Worm (Caenorhabditis elegans) whole organism, L2 larva: ENCODE results near the gene xpo-3.

Experiments used
- C34F6.9 ChIP-seq: fragments of 150-350 bp; optimal IDR thresholded peaks from 2 replicates; lab custom pipeline; 2014; ENCODE audit warnings: missing biosample characterization, missing genetic modification characterization
- R02D3.7 ChIP-seq: fragments of 150-350 bp; optimal IDR thresholded peaks from 2 replicates; lab custom pipeline; 2014; ENCODE audit warnings: missing biosample characterization, missing genetic modification characterization
- Y55F3AM.14 ChIP-seq: fragments of 200-800 bp; sonication (Bioruptor generic); optimal IDR thresholded peaks from 2 replicates; lab custom pipeline; 2018; ENCODE audit warnings: mild to moderate bottlenecking, missing genetic modification characterization, missing compliant biosample characterization
- ZK546.5 ChIP-seq: sonication (generic microtip); optimal IDR thresholded peaks from 2 replicates; lab custom pipeline; 2017; ENCODE audit warnings: missing biosample characterization, missing genetic modification characterization
- alr-1 ChIP-seq: fragments of 150-350 bp; optimal IDR thresholded peaks from 2 replicates; lab custom pipeline; 2014; ENCODE audit warnings: missing biosample characterization, missing genetic modification characterization
- aly-2 ChIP-seq: fragments of 150-350 bp; optimal IDR thresholded peaks from 2 replicates; lab custom pipeline; 2014; ENCODE audit warnings: missing biosample characterization, missing genetic modification characterization
- ama-1 ChIP-seq: fragments of 150-350 bp; optimal IDR thresholded peaks from 2 replicates; lab custom pipeline; 2018; ENCODE audit warnings: inconsistent platforms
- ceh-82 ChIP-seq: fragments of 150-350 bp; optimal IDR thresholded peaks from 2 replicates; lab custom pipeline; 2014; ENCODE audit warnings: missing biosample characterization, missing genetic modification characterization
- crh-2 ChIP-seq: sonication (generic microtip); optimal IDR thresholded peaks from 2 replicates; lab custom pipeline; 2017; ENCODE audit warnings: missing biosample characterization, missing genetic modification characterization
- egl-27 ChIP-seq: sonication (generic microtip); optimal IDR thresholded peaks from 3 replicates; lab custom pipeline; 2017; ENCODE audit warnings: missing biosample characterization, missing genetic modification reagents, missing genetic modification characterization
- elt-1 ChIP-seq: fragments of 150-350 bp; optimal IDR thresholded peaks from 2 replicates; lab custom pipeline; 2014; ENCODE audit warnings: missing biosample characterization, missing genetic modification characterization
- elt-3 ChIP-seq: sonication (generic microtip); optimal IDR thresholded peaks from 2 replicates; lab custom pipeline; 2017; ENCODE audit warnings: missing biosample characterization, missing genetic modification characterization
- fos-1 ChIP-seq: fragments of 150-350 bp; optimal IDR thresholded peaks from 2 replicates; lab custom pipeline; 2014; ENCODE audit warnings: missing biosample characterization, missing genetic modification characterization
- lin-11 ChIP-seq: fragments of 150-350 bp; sonication (generic microtip); optimal IDR thresholded peaks from 2 replicates; lab custom pipeline; 2014; ENCODE audit warnings: missing biosample characterization, missing genetic modification characterization, inconsistent platforms, mixed read lengths
- lin-13 ChIP-seq: fragments of 150-350 bp; optimal IDR thresholded peaks from 2 replicates; lab custom pipeline; 2014; ENCODE audit warnings: missing biosample characterization, missing genetic modification reagents, missing genetic modification characterization
- lin-39 ChIP-seq: fragments of 150-350 bp; optimal IDR thresholded peaks from 2 replicates; lab custom pipeline; 2014; ENCODE audit warnings: missing biosample characterization, missing genetic modification reagents, missing genetic modification characterization
- mbf-1 ChIP-seq: sonication (generic microtip); optimal IDR thresholded peaks from 2 replicates; lab custom pipeline; 2017; ENCODE audit warnings: missing biosample characterization, missing genetic modification characterization
- mdl-1 ChIP-seq, 2 experiments: fragments of 150-350 bp in 1 of 2; sonication (generic microtip) in 1 of 2; optimal IDR thresholded peaks; 2 replicates each; lab custom pipeline; 2017; ENCODE audit warnings: missing biosample characterization in 2 of 2, missing genetic modification characterization in 2 of 2
- nhr-10 ChIP-seq: sonication (generic microtip); optimal IDR thresholded peaks from 2 replicates; lab custom pipeline; 2017; ENCODE audit warnings: missing biosample characterization, missing genetic modification characterization
- nhr-11 ChIP-seq: fragments of 150-350 bp; optimal IDR thresholded peaks from 2 replicates; lab custom pipeline; 2014; ENCODE audit warnings: missing biosample characterization, missing genetic modification characterization
- nhr-129 ChIP-seq: fragments of 150-350 bp; optimal IDR thresholded peaks from 2 replicates; lab custom pipeline; 2014; ENCODE audit warnings: missing biosample characterization, missing genetic modification characterization
- nhr-21 ChIP-seq: fragments of 150-350 bp; optimal IDR thresholded peaks from 2 replicates; lab custom pipeline; 2014; ENCODE audit warnings: missing biosample characterization, missing genetic modification characterization
- nhr-237 ChIP-seq: fragments of 150-350 bp; optimal IDR thresholded peaks from 2 replicates; lab custom pipeline; 2014; ENCODE audit warnings: missing biosample characterization, missing genetic modification characterization
- nhr-6 ChIP-seq: fragments of 150-350 bp; optimal IDR thresholded peaks from 2 replicates; lab custom pipeline; 2014; ENCODE audit warnings: missing biosample characterization, missing genetic modification characterization
- peb-1 ChIP-seq: fragments of 150-350 bp; optimal IDR thresholded peaks from 2 replicates; lab custom pipeline; 2014; ENCODE audit warnings: missing biosample characterization, missing genetic modification characterization
- sem-4 ChIP-seq: fragments of 150-350 bp; optimal IDR thresholded peaks from 2 replicates; lab custom pipeline; 2014; ENCODE audit warnings: missing biosample characterization, missing genetic modification reagents, missing genetic modification characterization
- snpc-4 ChIP-seq: fragments of 150-350 bp; optimal IDR thresholded peaks from 2 replicates; lab custom pipeline; 2014; ENCODE audit warnings: missing biosample characterization, missing genetic modification characterization
- unc-55 ChIP-seq: fragments of 150-350 bp; sonication (generic microtip); optimal IDR thresholded peaks from 3 replicates; lab custom pipeline; 2014; ENCODE audit warnings: missing biosample characterization, missing genetic modification reagents, missing genetic modification characterization
- unc-62 ChIP-seq: fragments of 150-350 bp; optimal IDR thresholded peaks from 2 replicates; lab custom pipeline; 2014; ENCODE audit warnings: missing biosample characterization, missing genetic modification reagents, missing genetic modification characterization
- zag-1 ChIP-seq: fragments of 150-350 bp; optimal IDR thresholded peaks from 2 replicates; lab custom pipeline; 2014; ENCODE audit warnings: missing biosample characterization, missing genetic modification characterization
- ztf-1 ChIP-seq: fragments of 200-800 bp; sonication (Bioruptor generic); conservative IDR thresholded peaks from 2 replicates; pipeline ENCODE4 v1.3.6; 2022; ENCODE audit warnings: missing genetic modification characterization, missing compliant biosample characterization

Gene xpo-3

DNA sequence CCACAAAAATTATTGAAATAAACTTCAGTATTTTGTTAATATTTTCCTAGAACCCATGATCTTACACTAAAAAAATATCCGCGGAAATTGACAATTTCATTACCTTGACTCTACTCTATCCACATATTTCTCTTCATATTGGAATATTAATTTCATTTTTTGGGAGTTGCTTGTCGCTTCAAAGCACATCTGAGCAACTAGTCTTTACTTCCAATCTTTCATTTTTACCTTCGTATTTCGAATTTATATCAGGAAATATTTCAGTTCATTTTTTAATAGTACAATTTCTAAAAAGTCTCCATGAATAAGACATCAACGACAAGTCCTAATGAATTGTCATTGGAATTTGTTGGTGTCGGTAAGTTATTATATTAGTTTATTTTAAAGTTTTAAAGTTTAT lies 44.8 kb downstream of the xpo-3 start, which contains the start of gene srt-73:
Gene srt-73, plus strand, starts transcription at position 301 of the 400 bp plus-strand sequence.
- no peak for TF ChIP-seq mbf-1 (tag; lab: Kevin White, UChicago)
- TF ChIP-seq R02D3.7, result no peak
- TF ChIP-seq Y55F3AM.14 (GFP tag; lab: Kevin White, UChicago), result no peak
- TF ChIP-seq ceh-82 (tag; lab: Kevin White, UChicago), result no peak
- no peak for TF ChIP-seq egl-27
- no peak for TF ChIP-seq nhr-237 (tag; lab: Kevin White, UChicago)
- TF ChIP-seq snpc-4 (tag; lab: Kevin White, UChicago), result no peak
- no peak for TF ChIP-seq sem-4 (tag; lab: Kevin White, UChicago)
- no peak for TF ChIP-seq ZK546.5
- no peak for TF ChIP-seq ztf-1
- no peak for TF ChIP-seq crh-2 (tag; lab: Kevin White, UChicago)
- no peak for TF ChIP-seq zag-1 (tag; lab: Kevin White, UChicago)
- TF ChIP-seq nhr-6 (tag; lab: Kevin White, UChicago), result no peak
- TF ChIP-seq unc-62, result no peak
- no peak for TF ChIP-seq mdl-1 (tag; optimal IDR thresholded peaks at IDR 0.05; lab: Kevin White, UChicago)
- TF ChIP-seq elt-3, result no peak
- TF ChIP-seq alr-1 (tag; lab: Kevin White, UChicago), result no peak

DNA sequence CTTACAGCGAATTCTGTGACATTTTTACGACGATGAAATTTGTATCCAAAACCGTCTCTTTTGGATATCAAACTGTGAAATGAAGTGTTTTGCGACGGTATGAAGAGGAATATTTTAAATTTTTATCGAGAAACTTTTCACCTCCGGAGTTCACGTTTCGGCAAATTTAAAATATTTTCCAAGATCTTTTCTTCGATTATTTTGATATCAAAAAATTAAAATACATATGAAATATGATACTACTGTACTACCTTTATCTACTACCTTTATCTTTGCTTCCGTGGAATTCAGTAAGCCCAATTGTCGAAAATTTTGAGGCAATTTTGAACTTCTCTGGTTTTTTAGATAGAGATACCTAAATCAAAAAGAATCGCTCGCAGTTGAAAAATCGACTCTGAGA lies 46.1 kb downstream of the xpo-3 start, which contains the start of gene kin-26:
Gene kin-26, minus strand, starts transcription at position 101 of the 400 bp plus-strand sequence.
- TF ChIP-seq lin-13, result no peak
- TF ChIP-seq ama-1 (lab: Kevin White, UChicago), result no peak
- no peak for TF ChIP-seq nhr-11
- no peak for TF ChIP-seq nhr-129 (tag; lab: Kevin White, UChicago)
- no peak for TF ChIP-seq lin-39 (tag; lab: Kevin White, UChicago)
- TF ChIP-seq ztf-1, result no peak

DNA sequence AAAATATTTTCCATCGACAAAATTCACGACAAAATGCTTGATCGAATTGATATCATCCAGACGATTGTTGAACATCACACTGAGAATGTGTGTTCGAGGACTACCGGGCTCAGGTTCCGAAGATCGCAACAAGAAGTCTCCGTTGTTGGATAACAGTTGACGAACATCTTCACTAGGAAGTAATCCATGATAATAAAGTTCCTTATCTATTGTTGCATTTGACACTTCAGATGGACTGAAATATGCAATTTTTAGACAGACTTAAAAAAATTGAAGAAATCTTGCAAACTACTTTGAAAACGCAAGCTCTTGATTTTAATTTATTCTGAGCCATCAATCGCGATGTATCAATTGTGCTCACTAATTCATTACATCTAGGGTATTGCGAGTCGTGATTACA lies 46.6 kb downstream of the xpo-3 start:
- TF ChIP-seq Y55F3AM.14 (GFP tag; lab: Kevin White, UChicago) (no peak), elt-1 (tag; lab: Kevin White, UChicago) (no peak), nhr-10 (tag; lab: Kevin White, UChicago) (no peak)

DNA sequence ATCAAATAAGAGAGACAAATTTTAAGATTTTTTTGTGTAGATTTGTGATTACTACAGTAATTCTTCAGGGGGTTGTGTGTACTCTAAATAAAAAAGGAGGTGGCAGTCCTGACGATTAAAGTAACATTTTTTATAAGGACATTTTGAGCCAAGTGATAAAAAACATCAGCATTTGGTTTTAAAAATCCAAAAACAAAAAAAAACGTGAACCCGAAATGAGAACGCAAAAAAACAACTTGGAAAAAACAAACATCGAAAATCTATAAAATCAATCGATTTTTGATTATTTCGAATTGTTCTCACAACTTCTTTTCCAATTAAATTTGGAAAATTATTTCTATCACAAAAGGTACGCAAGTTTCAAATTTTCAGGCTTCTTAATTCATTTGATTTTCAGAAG lies 53.4 kb downstream of the xpo-3 start, which contains the start of gene T06C10.3:
Gene T06C10.3, plus strand, starts transcription at position 301 of the 400 bp plus-strand sequence.
- TF ChIP-seq unc-55 (GFP tag; lab: Kevin White, UChicago) (no peak), sem-4 (tag; lab: Kevin White, UChicago) (no peak), lin-11 (no peak)

DNA sequence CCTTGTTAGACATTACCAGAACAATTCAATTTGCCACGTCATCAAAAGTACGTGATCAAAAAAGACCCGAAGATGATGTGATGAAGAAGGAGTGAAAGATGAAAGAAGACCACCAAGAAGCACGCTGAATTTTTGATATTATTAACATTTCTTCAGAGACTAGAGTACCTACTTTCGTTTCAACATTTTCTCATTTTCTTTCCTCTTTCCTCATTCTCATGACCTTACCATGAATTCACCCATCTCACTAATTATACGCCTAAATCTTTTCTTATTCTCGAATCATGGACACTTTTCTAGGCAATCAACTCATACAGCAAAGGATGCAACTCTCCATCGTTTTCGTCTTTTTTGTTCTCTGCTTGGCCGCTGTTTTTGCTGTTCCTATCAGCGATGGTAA lies 55.2 kb downstream of the xpo-3 start, which contains the start of gene flp-10:
Gene flp-10, plus strand, starts transcription at position 301 of the 400 bp plus-strand sequence.
- TF ChIP-seq ztf-1 (no peak), crh-2 (tag; lab: Kevin White, UChicago) (no peak), peb-1 (no peak), C34F6.9 (no peak), nhr-129 (tag; lab: Kevin White, UChicago) (no peak), fos-1 (tag; lab: Kevin White, UChicago) (no peak), nhr-21 (no peak), mdl-1 (tag; optimal IDR thresholded peaks at IDR 0.05; lab: Kevin White, UChicago) (no peak), aly-2 (no peak)
